Worm (Caenorhabditis elegans): ENCODE results near the gene gbh-2.

Gene gbh-2

DNA sequence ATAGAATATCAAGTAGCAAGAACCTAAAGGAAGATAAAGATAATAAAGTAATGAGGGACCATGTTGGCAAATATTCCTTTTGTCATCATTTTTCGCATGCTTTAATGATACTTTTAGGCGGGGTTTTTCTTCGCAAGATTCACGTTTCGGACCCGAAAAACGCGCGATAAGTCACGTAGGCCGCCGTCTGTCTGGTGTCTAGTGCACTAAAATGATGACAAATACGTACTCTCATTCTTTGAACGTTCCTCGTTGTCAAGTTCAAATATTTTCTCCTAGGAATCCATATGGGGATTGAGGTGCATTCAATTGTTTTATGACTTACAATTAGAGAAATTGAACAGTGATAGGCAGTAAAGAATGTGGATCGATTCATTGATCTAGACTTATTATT is 1.9 kb upstream of the gbh-2 start, which contains the start of gene taap-1:
TSS of gene taap-1 (minus strand) at position 79 of the 394 bp plus-strand sequence.
- TF ChIP-seq zip-8 (tag; optimal IDR thresholded peaks at IDR 0.05) (no peak), elt-3 (tag; optimal IDR thresholded peaks at IDR 0.05) (no peak), M03D4.4 (tag; optimal IDR thresholded peaks at IDR 0.05) (no peak), snpc-4 (tag; optimal IDR thresholded peaks at IDR 0.05) (no peak)

ce11 chrII:8484546-8484945 is 1.1 kb upstream of the gbh-2 start:
- TF ChIP-seq unc-39 (tag; optimal IDR thresholded peaks at IDR 0.05) (no peak), blmp-1 (tag; optimal IDR thresholded peaks at IDR 0.05) (no peak), unc-62 (GFP tag; optimal IDR thresholded peaks at IDR 0.05) (no peak), flh-1 (GFP tag; optimal IDR thresholded peaks at IDR 0.05) (no peak), mls-2 (tag; optimal IDR thresholded peaks at IDR 0.05) (no peak), ztf-11 (tag; optimal IDR thresholded peaks at IDR 0.05) (no peak), sem-2 (GFP tag; optimal IDR thresholded peaks at IDR 0.05) (no peak)

DNA sequence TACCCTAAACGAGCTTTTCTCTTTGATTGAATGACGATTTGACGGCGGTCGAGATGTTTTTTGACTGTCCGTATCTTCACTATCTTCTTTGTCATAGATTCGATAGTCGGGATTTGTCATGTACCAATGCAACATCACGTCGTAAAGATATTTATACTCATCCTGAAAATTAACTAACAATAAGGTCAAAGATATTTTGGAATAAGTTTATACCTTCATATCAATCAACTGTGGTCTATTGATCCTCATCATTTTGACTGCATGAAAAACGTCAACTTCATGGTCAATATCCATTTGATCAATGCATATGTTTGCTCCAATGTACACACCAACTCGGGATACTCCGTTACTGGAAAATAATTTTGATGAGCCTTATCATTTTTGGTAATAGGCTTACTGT is 2.4 kb downstream of the gbh-2 start:
- TF ChIP-seq zip-8 (tag; optimal IDR thresholded peaks at IDR 0.05) (no peak), blmp-1 (tag; optimal IDR thresholded peaks at IDR 0.05) (no peak), ztf-11 (tag; optimal IDR thresholded peaks at IDR 0.05) (no peak), nhr-12 (tag; optimal IDR thresholded peaks at IDR 0.05) (no peak), nhr-28 (tag; optimal IDR thresholded peaks at IDR 0.05) (no peak), drap-1 (GFP tag; optimal IDR thresholded peaks at IDR 0.05) (no peak), bed-3 (GFP tag; optimal IDR thresholded peaks at IDR 0.05) (no peak), lin-32 (GFP tag; optimal IDR thresholded peaks at IDR 0.05) (no peak), ceh-39 (tag; optimal IDR thresholded peaks at IDR 0.05) (no peak), ceh-83 (GFP tag; optimal IDR thresholded peaks at IDR 0.05) (no peak), unc-62 (GFP tag; optimal IDR thresholded peaks at IDR 0.05) (no peak), ceh-43 (GFP tag; optimal IDR thresholded peaks at IDR 0.05) (no peak), nhr-76 (tag; optimal IDR thresholded peaks at IDR 0.05) (no peak), lsy-2 (tag; optimal IDR thresholded peaks at IDR 0.05) (no peak), sptf-1 (tag; optimal IDR thresholded peaks at IDR 0.05) (no peak), elt-1 (tag; optimal IDR thresholded peaks at IDR 0.05; ENCODE audit: borderline replicate concordance, insufficient read depth) (no peak)

- TF ChIP-seq mep-1 (tag; optimal IDR thresholded peaks at IDR 0.05) (no peak), M03D4.4 (tag; optimal IDR thresholded peaks at IDR 0.05) (no peak), hlh-1 (tag; optimal IDR thresholded peaks at IDR 0.05) (no peak), unc-62 (GFP tag; optimal IDR thresholded peaks at IDR 0.05) (no peak), sem-2 (GFP tag; optimal IDR thresholded peaks at IDR 0.05) (no peak), nhr-2 (tag; optimal IDR thresholded peaks at IDR 0.05) (no peak)
Measured at ce11 chrII:8494228-8494717, 8.6 kb downstream of the gbh-2 start, which contains the start of gene M05D6.9. M05D6.9 (plus strand) TSS chrII:8494278.

- TF ChIP-seq elt-1 (tag; optimal IDR thresholded peaks at IDR 0.05; ENCODE audit: borderline replicate concordance, insufficient read depth) (no peak), mab-5 (tag; optimal IDR thresholded peaks at IDR 0.05) (no peak), flh-1 (GFP tag; optimal IDR thresholded peaks at IDR 0.05) (no peak)
Measured at ce11 chrII:8496184-8496583, 10.5 kb downstream of the gbh-2 start.

- TF ChIP-seq hlh-1 (tag; optimal IDR thresholded peaks at IDR 0.05), result peak; percentile 96
- no peak for TF ChIP-seq ham-2 (GFP tag; optimal IDR thresholded peaks at IDR 0.05)
- TF ChIP-seq ces-1 (GFP tag; optimal IDR thresholded peaks at IDR 0.05), result no peak
- no peak for TF ChIP-seq nhr-12 (tag; optimal IDR thresholded peaks at IDR 0.05)
- no peak for TF ChIP-seq mep-1 (tag; optimal IDR thresholded peaks at IDR 0.05)
Measured at ce11 chrII:8498173-8498572, 12.5 kb downstream of the gbh-2 start.

- TF ChIP-seq lin-13 (tag; optimal IDR thresholded peaks at IDR 0.05), result no peak
- TF ChIP-seq unc-120 (tag; optimal IDR thresholded peaks at IDR 0.05; ENCODE audit: poor library complexity, severe bottlenecking), result peak; percentile 95
- peak; percentile 66 for TF ChIP-seq unc-62 (GFP tag; optimal IDR thresholded peaks at IDR 0.05)
- TF ChIP-seq sptf-1 (tag; optimal IDR thresholded peaks at IDR 0.05), result no peak
- peak; percentile 100 for TF ChIP-seq hlh-1 (tag; optimal IDR thresholded peaks at IDR 0.05)
- no peak for TF ChIP-seq elt-3 (tag; optimal IDR thresholded peaks at IDR 0.05)
- no peak for TF ChIP-seq ham-2 (GFP tag; optimal IDR thresholded peaks at IDR 0.05)
- TF ChIP-seq tbx-8 (GFP tag; optimal IDR thresholded peaks at IDR 0.05), result no peak
- no peak for TF ChIP-seq flh-1 (GFP tag; optimal IDR thresholded peaks at IDR 0.05)
- no peak for TF ChIP-seq lsy-2 (tag; optimal IDR thresholded peaks at IDR 0.05)
- no peak for TF ChIP-seq drap-1 (GFP tag; optimal IDR thresholded peaks at IDR 0.05)
- TF ChIP-seq mab-5 (tag; optimal IDR thresholded peaks at IDR 0.05), result no peak
- TF ChIP-seq ceh-83 (GFP tag; optimal IDR thresholded peaks at IDR 0.05), result no peak
- TF ChIP-seq M03D4.4 (tag; optimal IDR thresholded peaks at IDR 0.05), result peak; percentile 25
- no peak for TF ChIP-seq lin-32 (GFP tag; optimal IDR thresholded peaks at IDR 0.05)
- no peak for TF ChIP-seq nhr-12 (tag; optimal IDR thresholded peaks at IDR 0.05)
- TF ChIP-seq cnd-1 (tag; optimal IDR thresholded peaks at IDR 0.05), result no peak
- TF ChIP-seq sem-2 (GFP tag; optimal IDR thresholded peaks at IDR 0.05), result no peak
- TF ChIP-seq mls-2 (tag; optimal IDR thresholded peaks at IDR 0.05), result no peak
- TF ChIP-seq unc-39 (tag; optimal IDR thresholded peaks at IDR 0.05), result no peak
- TF ChIP-seq bed-3 (GFP tag; optimal IDR thresholded peaks at IDR 0.05), result no peak
- no peak for TF ChIP-seq blmp-1 (tag; optimal IDR thresholded peaks at IDR 0.05)
- TF ChIP-seq nhr-2 (tag; optimal IDR thresholded peaks at IDR 0.05), result no peak
- TF ChIP-seq nhr-28 (tag; optimal IDR thresholded peaks at IDR 0.05), result no peak
- no peak for TF ChIP-seq elt-1 (tag; optimal IDR thresholded peaks at IDR 0.05; ENCODE audit: borderline replicate concordance, insufficient read depth)
- TF ChIP-seq snpc-4 (tag; optimal IDR thresholded peaks at IDR 0.05), result no peak
- TF ChIP-seq zip-8 (tag; optimal IDR thresholded peaks at IDR 0.05), result no peak
- TF ChIP-seq ceh-43 (GFP tag; optimal IDR thresholded peaks at IDR 0.05), result no peak
Measured at ce11 chrII:8499021-8499420, 13.3 kb downstream of the gbh-2 start.
